Fruit fly (Drosophila melanogaster) whole organism, pupa: ENCODE data around the gene CenG1A.

Source experiments
- CG10348 ChIP-seq: fragments of 200-800 bp; sonication (Bioruptor generic); IDR thresholded peaks from 2 replicates; pipeline ENCODE4 v1.3.6; 2022; ENCODE audit warnings: missing biosample characterization, missing genetic modification characterization
- CG12605 ChIP-seq: fragments of 200-800 bp; sonication (Bioruptor generic); IDR thresholded peaks from 2 replicates; pipeline ENCODE4 v1.3.6; 2022; ENCODE audit warnings: missing biosample characterization, missing genetic modification characterization
- CG13204 ChIP-seq: fragments of 200-800 bp; sonication (Bioruptor generic); optimal IDR thresholded peaks from 2 replicates; lab custom pipeline; 2018; ENCODE audit warnings: missing biosample characterization, mild to moderate bottlenecking, missing genetic modification characterization, moderate library complexity
- CG14655 ChIP-seq: fragments of 200-800 bp; sonication (Bioruptor generic); optimal IDR thresholded peaks from 3 replicates; lab custom pipeline; 2017; ENCODE audit warnings: mild to moderate bottlenecking, missing biosample characterization, missing genetic modification reagents, missing genetic modification characterization
- CG15710 ChIP-seq: fragments of 200-800 bp; sonication (Bioruptor generic); optimal IDR thresholded peaks from 2 replicates; lab custom pipeline; 2018; ENCODE audit warnings: missing biosample characterization, mild to moderate bottlenecking, missing genetic modification characterization, moderate library complexity
- CG17806 ChIP-seq: fragments of 200-800 bp; sonication (Bioruptor generic); optimal IDR thresholded peaks from 2 replicates; lab custom pipeline; 2018; ENCODE audit warnings: missing biosample characterization, mild to moderate bottlenecking, missing genetic modification characterization, moderate library complexity
- CG32121 ChIP-seq: fragments of 200-800 bp; sonication (Bioruptor generic); IDR thresholded peaks from 2 replicates; pipeline ENCODE4 v1.3.6; 2022; ENCODE audit warnings: missing biosample characterization, missing genetic modification characterization
- CG34367 ChIP-seq: fragments of 200-800 bp; sonication (Bioruptor generic); optimal IDR thresholded peaks from 2 replicates; lab custom pipeline; 2018; ENCODE audit warnings: missing biosample characterization, mild to moderate bottlenecking, missing genetic modification characterization
- CG4496 ChIP-seq: fragments of 200-800 bp; sonication (Bioruptor generic); IDR thresholded peaks from 3 replicates; pipeline ENCODE4 v1.3.6; 2022; ENCODE audit warnings: missing biosample characterization, missing genetic modification characterization
- CG8159 ChIP-seq: fragments of 200-800 bp; sonication (Bioruptor generic); optimal IDR thresholded peaks from 3 replicates; lab custom pipeline; 2018; ENCODE audit warnings: missing biosample characterization, mild to moderate bottlenecking, missing genetic modification characterization, moderate library complexity
- CG8301 ChIP-seq: fragments of 200-800 bp; sonication (Bioruptor generic); optimal IDR thresholded peaks from 2 replicates; lab custom pipeline; 2018; ENCODE audit warnings: missing biosample characterization, mild to moderate bottlenecking, missing genetic modification characterization
- CG9948 ChIP-seq: fragments of 200-800 bp; sonication (Bioruptor generic); optimal IDR thresholded peaks from 2 replicates; lab custom pipeline; 2018; ENCODE audit warnings: missing biosample characterization, mild to moderate bottlenecking, missing genetic modification characterization, moderate library complexity
- D1 ChIP-seq: fragments of 200-800 bp; sonication (Bioruptor generic); optimal IDR thresholded peaks from 2 replicates; lab custom pipeline; 2018; ENCODE audit warnings: missing biosample characterization, mild to moderate bottlenecking, missing genetic modification characterization, moderate library complexity
- EcR ChIP-seq: fragments of 200-800 bp; sonication (Bioruptor generic); optimal IDR thresholded peaks from 3 replicates; lab custom pipeline; 2019; ENCODE audit warnings: missing biosample characterization, missing genetic modification characterization, mild to moderate bottlenecking, moderate library complexity, missing genetic modification reagents
- Ets98B ChIP-seq: fragments of 200-800 bp; sonication (Bioruptor generic); IDR thresholded peaks from 2 replicates; pipeline ENCODE4 v1.3.6; 2022; ENCODE audit warnings: missing biosample characterization, missing genetic modification characterization
- Pif1A ChIP-seq: fragments of 200-800 bp; sonication (Bioruptor generic); optimal IDR thresholded peaks from 3 replicates; lab custom pipeline; 2016; ENCODE audit warnings: missing biosample characterization, missing genetic modification characterization
- Pif1B ChIP-seq: fragments of 200-800 bp; sonication (Bioruptor generic); optimal IDR thresholded peaks from 3 replicates; lab custom pipeline; 2016; ENCODE audit warnings: missing biosample characterization, missing genetic modification characterization
- Snoo ChIP-seq: fragments of 200-800 bp; sonication (Bioruptor generic); optimal IDR thresholded peaks from 3 replicates; lab custom pipeline; 2017; ENCODE audit warnings: missing biosample characterization, mild to moderate bottlenecking, missing genetic modification characterization, inconsistent platforms
- fd96Ca ChIP-seq: fragments of 200-800 bp; sonication (Bioruptor generic); IDR thresholded peaks from 3 replicates; pipeline ENCODE4 v1.3.6; 2022; ENCODE audit warnings: missing biosample characterization, missing genetic modification characterization
- gl ChIP-seq: fragments of 200-800 bp; sonication (Bioruptor generic); optimal IDR thresholded peaks from 2 replicates; lab custom pipeline; 2018; ENCODE audit warnings: missing biosample characterization, mild to moderate bottlenecking, missing genetic modification characterization
- rn ChIP-seq: fragments of 200-800 bp; sonication (Bioruptor generic); IDR thresholded peaks from 2 replicates; pipeline ENCODE4 v1.3.6; 2022; ENCODE audit warnings: missing biosample characterization, missing genetic modification characterization

CenG1A gene

DNA sequence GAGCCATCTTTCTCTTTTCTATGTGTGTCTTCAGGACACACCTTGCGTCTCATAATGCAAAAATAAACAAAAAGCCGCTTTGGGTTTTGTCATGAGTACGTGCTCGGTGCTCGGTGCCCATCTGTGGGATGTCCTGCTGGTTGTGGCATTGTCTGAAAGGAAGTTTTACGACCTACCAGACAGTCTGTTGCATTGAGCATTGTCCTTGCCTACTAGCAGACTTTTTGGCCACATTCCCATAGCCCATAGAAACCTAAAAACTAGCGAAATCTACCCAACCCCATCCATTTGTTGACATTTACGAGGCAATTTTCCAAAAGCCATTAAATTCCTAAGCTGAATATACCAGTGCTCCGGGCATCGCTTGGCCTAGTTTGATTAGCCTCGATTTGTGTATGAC, 15.7 kb downstream of the CenG1A start:
- no peak for TF ChIP-seq CG12605
- no peak for TF ChIP-seq CG34367 (tag; lab: Kevin White, UChicago)
- no peak for TF ChIP-seq rn (GFP tag; lab: Robert Waterston, UW)

DNA sequence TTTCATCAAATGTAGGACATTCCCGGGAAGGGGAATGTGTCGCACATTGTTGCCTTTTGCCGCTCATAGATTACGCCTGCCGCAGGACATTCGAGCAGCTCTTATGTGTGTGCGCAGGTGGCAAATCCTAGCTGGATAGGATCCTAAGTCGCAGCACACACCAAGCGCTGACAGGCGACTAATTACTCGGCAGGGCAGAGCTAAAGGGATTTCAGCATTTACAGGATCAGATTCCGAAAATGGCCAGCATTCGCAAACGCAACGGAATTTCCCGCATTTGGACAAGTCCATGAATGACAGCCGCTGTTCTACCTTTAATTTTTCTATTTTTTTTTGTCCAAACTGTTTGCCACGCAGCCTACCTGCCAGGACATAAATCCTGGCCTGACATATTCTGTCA, 32.3 kb downstream of the CenG1A start:
- no peak for TF ChIP-seq D1
- TF ChIP-seq CG8301 (tag; lab: Kevin White, UChicago) = no peak
- TF ChIP-seq CG10348 (GFP tag; lab: Robert Waterston, UW) = no peak
- TF ChIP-seq rn (GFP tag; lab: Robert Waterston, UW) = no peak
- no peak for TF ChIP-seq CG12605
- no peak for TF ChIP-seq CG17806 (tag; lab: Kevin White, UChicago)
- no peak for TF ChIP-seq gl (tag; lab: Kevin White, UChicago)

DNA sequence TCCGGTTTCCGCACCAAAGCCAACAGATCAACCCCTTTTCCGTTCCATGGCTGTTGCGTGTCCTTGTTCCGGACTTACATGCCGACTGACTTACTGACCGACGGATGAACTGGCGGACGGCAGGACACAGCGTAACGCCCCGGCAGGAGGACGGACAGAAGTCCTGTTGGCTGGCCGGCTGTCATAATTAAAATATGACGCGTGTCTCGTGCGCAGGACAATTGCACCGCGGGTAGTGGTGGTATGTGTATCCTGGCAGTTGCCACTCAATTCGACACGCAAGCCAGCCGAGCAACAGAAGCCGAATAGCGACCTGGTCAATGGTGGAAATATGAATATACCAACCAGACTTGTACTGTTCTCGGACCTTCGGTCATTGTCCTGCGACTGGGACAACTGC, 34.0 kb downstream of the CenG1A start:
- TF ChIP-seq CG15710 (tag; lab: Kevin White, UChicago) (no peak), rn (GFP tag; lab: Robert Waterston, UW) (no peak), fd96Ca (no peak), CG17806 (tag; lab: Kevin White, UChicago) (no peak), CG14655 (GFP tag; lab: Kevin White, UChicago) (no peak), CG34367 (tag; lab: Kevin White, UChicago) (no peak), Pif1B (GFP tag; lab: Kevin White, UChicago) (no peak)

DNA sequence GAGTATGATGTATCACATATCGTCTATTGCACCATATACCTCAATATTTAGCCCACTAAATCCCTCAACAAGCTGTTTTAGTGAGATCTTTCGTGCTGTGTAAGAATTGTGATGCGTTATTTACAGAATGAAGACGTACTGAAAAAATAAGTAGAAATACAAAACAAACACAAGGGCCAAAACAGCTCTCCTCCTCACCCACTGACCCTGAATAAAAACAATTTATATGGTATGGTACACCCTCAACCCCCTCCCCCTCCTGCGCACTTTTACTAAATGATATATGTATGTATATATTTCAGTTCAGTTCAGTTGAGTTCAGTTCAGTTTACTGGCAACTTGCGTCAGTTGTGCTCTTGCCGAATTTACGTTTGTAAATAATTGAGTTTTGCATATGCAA, 37.8 kb downstream of the CenG1A start:
- no peak for TF ChIP-seq rn (GFP tag; lab: Robert Waterston, UW)
- no peak for TF ChIP-seq CG9948 (tag; lab: Kevin White, UChicago)
- no peak for TF ChIP-seq Pif1A
- no peak for TF ChIP-seq D1
- TF ChIP-seq CG4496 = no peak
- TF ChIP-seq CG10348 (GFP tag; lab: Robert Waterston, UW) = no peak
- no peak for TF ChIP-seq CG15710 (tag; lab: Kevin White, UChicago)
- no peak for TF ChIP-seq CG8159 (tag; lab: Kevin White, UChicago)
- TF ChIP-seq Pif1B (GFP tag; lab: Kevin White, UChicago) = no peak
- TF ChIP-seq EcR = no peak
- no peak for TF ChIP-seq CG17806 (tag; lab: Kevin White, UChicago)
- TF ChIP-seq CG14655 (GFP tag; lab: Kevin White, UChicago) = no peak
- no peak for TF ChIP-seq Snoo
- no peak for TF ChIP-seq CG13204 (GFP tag; lab: Kevin White, UChicago)
- TF ChIP-seq CG34367 (tag; lab: Kevin White, UChicago) = no peak
- TF ChIP-seq fd96Ca = no peak
- no peak for TF ChIP-seq CG8301 (tag; lab: Kevin White, UChicago)
- TF ChIP-seq gl (tag; lab: Kevin White, UChicago) = no peak

DNA sequence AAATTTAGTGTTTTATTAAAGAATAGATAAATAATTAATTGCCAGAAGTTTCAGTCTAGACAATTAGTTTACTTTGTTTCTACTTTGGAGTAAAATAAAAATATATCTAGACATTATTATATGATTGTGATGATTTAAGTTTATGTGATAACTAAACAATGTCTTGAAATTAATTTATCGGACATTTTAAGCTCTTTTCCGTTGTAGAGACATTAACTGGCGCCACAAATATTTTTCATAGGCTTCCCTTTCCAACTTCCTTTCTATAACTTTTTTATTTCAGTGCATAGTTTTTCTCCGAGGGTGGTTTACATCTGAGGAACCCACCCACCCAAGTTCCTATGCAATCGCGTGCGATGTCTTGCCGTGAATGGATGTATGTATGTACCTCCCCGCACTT, 41.3 kb downstream of the CenG1A start:
- no peak for TF ChIP-seq rn (GFP tag; lab: Robert Waterston, UW)

DNA sequence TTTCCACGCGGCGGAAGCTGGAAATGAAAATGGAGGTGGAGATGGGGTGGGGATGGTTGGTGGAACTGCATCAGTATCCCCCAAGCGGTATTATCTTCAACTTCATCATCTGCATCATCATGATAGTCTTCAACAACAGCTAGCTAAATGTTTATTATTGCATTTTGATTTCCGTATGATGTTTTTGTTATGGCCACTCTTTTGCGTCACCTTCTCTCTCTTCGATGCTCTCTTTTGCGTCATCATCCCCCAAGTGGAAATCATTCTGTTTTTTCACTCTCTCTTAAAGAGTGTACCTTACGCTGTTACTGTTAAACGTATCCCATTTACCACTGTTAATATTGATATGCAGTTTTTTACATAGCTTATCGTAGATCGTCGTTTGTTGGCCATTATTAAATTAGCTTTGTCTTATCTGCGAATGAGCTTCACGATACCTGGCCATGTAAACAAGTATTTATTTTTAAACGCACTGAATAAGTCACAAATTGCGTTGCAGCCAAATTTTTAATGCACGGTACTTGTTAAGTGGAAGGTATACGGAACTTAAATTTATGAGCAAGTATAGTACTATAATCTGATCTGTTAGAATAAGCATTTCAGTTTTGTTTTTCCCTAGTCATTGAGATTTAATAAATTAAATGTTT, 42.7 kb downstream of the CenG1A start:
- TF ChIP-seq CG17806 (tag; lab: Kevin White, UChicago) (no peak), Pif1A (no peak), CG15710 (tag; lab: Kevin White, UChicago) (no peak), CG34367 (tag; lab: Kevin White, UChicago) (no peak), CG14655 (GFP tag; lab: Kevin White, UChicago) (no peak), CG8159 (tag; lab: Kevin White, UChicago) (no peak), CG12605 (no peak), CG9948 (tag; lab: Kevin White, UChicago) (no peak), Ets98B (GFP tag; lab: Robert Waterston, UW) (no peak)
- TF ChIP-seq, all 21 proteins: peak for 0

DNA sequence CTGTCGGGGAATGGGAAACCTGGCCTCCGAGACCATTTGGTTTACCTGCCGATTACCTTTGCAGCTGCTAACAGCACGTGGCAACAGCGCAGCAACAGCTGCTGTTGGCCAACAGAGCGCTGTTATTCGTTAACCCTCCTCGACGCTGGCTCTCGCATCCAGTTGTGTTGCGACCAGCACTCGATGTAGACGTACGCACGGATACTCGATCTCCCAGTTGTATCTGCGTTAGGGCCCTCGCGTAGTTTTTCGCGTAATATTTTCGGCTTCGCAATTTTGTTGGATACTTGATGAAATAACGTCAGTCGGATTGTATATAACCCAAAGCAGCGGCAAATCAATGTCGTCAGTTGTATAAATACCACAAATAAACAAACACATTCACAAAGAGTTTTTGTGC, 43.4 kb downstream of the CenG1A start:
- TF ChIP-seq Pif1A = no peak
- TF ChIP-seq D1 = peak; percentile 15
- no peak for TF ChIP-seq CG14655 (GFP tag; lab: Kevin White, UChicago)
- TF ChIP-seq CG10348 (GFP tag; lab: Robert Waterston, UW) = no peak
- TF ChIP-seq CG8301 (tag; lab: Kevin White, UChicago) = no peak
- TF ChIP-seq CG13204 (GFP tag; lab: Kevin White, UChicago) = no peak
- TF ChIP-seq CG32121 (GFP tag; lab: Robert Waterston, UW) = no peak; the same call in 1 of the 2 replicates
- no peak for TF ChIP-seq CG8159 (tag; lab: Kevin White, UChicago)
- no peak for TF ChIP-seq Pif1B (GFP tag; lab: Kevin White, UChicago)
- no peak for TF ChIP-seq CG15710 (tag; lab: Kevin White, UChicago)
- TF ChIP-seq Ets98B (GFP tag; lab: Robert Waterston, UW) = peak; percentile 52
- TF ChIP-seq CG17806 (tag; lab: Kevin White, UChicago) = no peak
- peak; percentile 13; the same call in 1 of the 3 replicates for TF ChIP-seq fd96Ca
- TF ChIP-seq rn (GFP tag; lab: Robert Waterston, UW) = no peak
- TF ChIP-seq EcR = peak; percentile 25
- peak; percentile 0 for TF ChIP-seq Snoo
- TF ChIP-seq CG12605 = no peak; the same call in 1 of the 2 replicates
- TF ChIP-seq CG4496 = peak; percentile 72
- TF ChIP-seq CG34367 (tag; lab: Kevin White, UChicago) = no peak
- no peak for TF ChIP-seq CG9948 (tag; lab: Kevin White, UChicago)
- TF ChIP-seq gl (tag; lab: Kevin White, UChicago) = no peak
